Fruit fly (Drosophila melanogaster): ENCODE measurements around the gene Sgp.

DNA sequence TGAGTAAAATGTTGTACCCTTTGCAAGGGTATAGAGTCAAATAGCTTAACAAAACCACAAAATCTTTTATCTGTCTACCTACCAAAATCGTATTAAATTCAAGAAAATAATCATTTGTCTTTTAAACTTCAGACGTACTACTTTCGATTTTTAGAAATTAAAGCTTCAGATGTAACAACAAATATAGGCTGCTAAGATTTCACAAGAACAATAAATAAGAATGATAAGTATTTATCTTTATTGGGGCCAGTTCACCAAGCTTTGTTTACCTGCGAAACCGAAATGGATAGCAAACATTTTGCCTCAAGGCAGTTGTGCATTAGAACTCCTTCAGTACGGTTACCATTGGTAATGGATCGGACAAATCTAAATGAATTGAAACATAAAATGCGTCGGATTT lies 29.1 kb upstream of the Sgp start, which contains the start of gene CG43400:
- TF ChIP-seq CG11617 (GFP tag; optimal IDR thresholded peaks at IDR 0.05) (no peak), toe (GFP tag; optimal IDR thresholded peaks at IDR 0.05) (no peak), tj (GFP tag; optimal IDR thresholded peaks at IDR 0.05) (no peak), CG7045 (GFP tag; optimal IDR thresholded peaks at IDR 0.05) (no peak), Mnt (GFP tag; optimal IDR thresholded peaks at IDR 0.05) (no peak)

Measured in whole organism, adult.